Fruit fly (Drosophila melanogaster): ENCODE data around the gene Vps53.

dm6 chr2L:4366652-4367051 lies 19.2 kb downstream of the Vps53 start:
- TF ChIP-seq psq (optimal IDR thresholded peaks at IDR 0.05): no peak
- TF ChIP-seq pan (optimal IDR thresholded peaks at IDR 0.05): no peak
- no peak for TF ChIP-seq usp (GFP tag; optimal IDR thresholded peaks at IDR 0.05)

All from whole organism.